Worm (Caenorhabditis elegans) whole organism, L4 larva: ENCODE results near the gene sup-1.

Experiments used
- D1046.2 ChIP-seq: fragments of 200-800 bp; sonication (Bioruptor generic); IDR thresholded peaks from 2 replicates; pipeline ENCODE4 v1.3.6; 2022; ENCODE audit warnings: missing genetic modification characterization, missing compliant biosample characterization
- ceh-82 ChIP-seq: sonication (generic microtip); optimal IDR thresholded peaks from 2 replicates; lab custom pipeline; 2017; ENCODE audit warnings: missing biosample characterization, missing genetic modification characterization
- duxl-1 ChIP-seq: sonication (generic microtip); optimal IDR thresholded peaks from 2 replicates; lab custom pipeline; 2016; ENCODE audit warnings: mild to moderate bottlenecking, missing genetic modification characterization, moderate library complexity, missing compliant biosample characterization; ENCODE audit not compliant: poor library complexity
- fkh-10 ChIP-seq: fragments of 150-350 bp; optimal IDR thresholded peaks from 2 replicates; lab custom pipeline; 2014; ENCODE audit warnings: missing biosample characterization, missing genetic modification reagents, missing genetic modification characterization
- hlh-11 ChIP-seq: fragments of 200-800 bp; sonication (Bioruptor generic); optimal IDR thresholded peaks from 2 replicates; lab custom pipeline; 2018; ENCODE audit warnings: mild to moderate bottlenecking, missing genetic modification characterization, missing compliant biosample characterization
- lin-15B ChIP-seq: fragments of 150-350 bp; sonication (generic microtip); optimal IDR thresholded peaks from 3 replicates; lab custom pipeline; 2014; ENCODE audit warnings: missing biosample characterization, missing genetic modification characterization
- nhr-11 ChIP-seq: fragments of 150-350 bp; optimal IDR thresholded peaks from 2 replicates; lab custom pipeline; 2014; ENCODE audit warnings: missing biosample characterization, missing genetic modification characterization
- snpc-4 ChIP-seq: fragments of 150-350 bp; optimal IDR thresholded peaks from 2 replicates; lab custom pipeline; 2014; ENCODE audit warnings: missing biosample characterization, missing genetic modification characterization

DNA sequence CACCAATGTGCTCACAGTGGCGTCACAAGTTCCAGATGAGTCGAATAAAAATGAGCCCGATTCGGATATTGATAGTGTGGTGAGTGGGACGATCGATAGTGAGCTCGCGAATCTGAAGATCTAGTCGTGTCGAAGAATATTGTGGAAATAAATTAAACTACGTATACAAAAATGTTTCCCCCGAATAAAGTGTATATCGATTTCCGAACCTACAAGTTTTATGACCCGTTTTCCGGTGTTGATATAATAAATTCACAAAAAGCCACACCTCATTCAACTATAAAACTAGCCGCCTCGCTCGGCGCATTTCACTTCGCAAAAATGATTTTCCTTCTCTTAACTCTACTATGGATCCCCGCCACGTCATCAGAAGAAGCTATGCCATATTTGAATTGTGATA, 37.5 kb downstream of the sup-1 start, which contains the start of gene pqn-84:
- TF ChIP-seq nhr-11 (tag; lab: Kevin White, UChicago) = no peak
- no peak for TF ChIP-seq ceh-82 (tag; lab: Kevin White, UChicago)
- no peak for TF ChIP-seq fkh-10 (GFP tag; lab: Kevin White, UChicago)
- TF ChIP-seq duxl-1 = no peak
- no peak for TF ChIP-seq lin-15B
- TF ChIP-seq D1046.2 (GFP tag; lab: Robert Waterston, UW) = no peak
- TF ChIP-seq hlh-11 = no peak
- TF ChIP-seq snpc-4 (tag; lab: Kevin White, UChicago) = no peak
